Fruit fly (Drosophila melanogaster): Measurements from ENCODE around the gene CG12768.

- TF ChIP-seq CG34367 (tag; optimal IDR thresholded peaks at IDR 0.05) = no peak
- no peak for TF ChIP-seq CG9948 (tag; optimal IDR thresholded peaks at IDR 0.05)
- no peak for TF ChIP-seq Pif1B (GFP tag; optimal IDR thresholded peaks at IDR 0.05)
- no peak for TF ChIP-seq CG14655 (GFP tag; optimal IDR thresholded peaks at IDR 0.05)
- TF ChIP-seq Snoo (tag; optimal IDR thresholded peaks at IDR 0.05) = no peak
- no peak for TF ChIP-seq CG15710 (tag; optimal IDR thresholded peaks at IDR 0.05)
- no peak for TF ChIP-seq gl (tag; optimal IDR thresholded peaks at IDR 0.05)
Observed at dm6 chr3L:22888591-22889258, 21.6 kb upstream of the CG12768 start.

Data from whole organism, pupa.